Fruit fly (Drosophila melanogaster) whole organism, wandering third instar larva: Measurements from ENCODE around the gene CG34176.

Source experiments
- CG32264 ChIP-seq: fragments of 200-800 bp; sonication (Bioruptor generic); optimal IDR thresholded peaks from 2 replicates; lab custom pipeline; 2016; ENCODE audit warnings: missing biosample characterization, missing genetic modification characterization
- CG9705 ChIP-seq: fragments of 200-800 bp; sonication (Bioruptor generic); optimal IDR thresholded peaks from 2 replicates; lab custom pipeline; 2018; ENCODE audit warnings: missing biosample characterization, mild to moderate bottlenecking, missing genetic modification characterization
- CrebA ChIP-seq: fragments of 200-800 bp; sonication (Bioruptor generic); optimal IDR thresholded peaks from 2 replicates; lab custom pipeline; 2016; ENCODE audit warnings: missing biosample characterization, mild to moderate bottlenecking, missing genetic modification characterization, borderline replicate concordance
- Dfd ChIP-seq: fragments of >200 bp; optimal IDR thresholded peaks from 2 replicates; lab custom pipeline; 2017; ENCODE audit warnings: missing biosample characterization, missing genetic modification characterization
- GATAd ChIP-seq: sonication (Bioruptor generic); optimal IDR thresholded peaks from 2 replicates; lab custom pipeline; 2016; ENCODE audit warnings: missing biosample characterization, missing genetic modification characterization
- HLH106 ChIP-seq: fragments of 200-800 bp; optimal IDR thresholded peaks from 3 replicates; lab custom pipeline; 2019; ENCODE audit warnings: missing biosample characterization, mild to moderate bottlenecking, missing genetic modification characterization, moderate library complexity
- Hnf4 ChIP-seq: fragments of 200-800 bp; sonication (Bioruptor generic); optimal IDR thresholded peaks from 2 replicates; lab custom pipeline; 2016; ENCODE audit warnings: missing biosample characterization, mild to moderate bottlenecking, missing genetic modification characterization
- Hr83 ChIP-seq: fragments of 200-300 bp; sonication (Bioruptor generic); optimal IDR thresholded peaks from 2 replicates; lab custom pipeline; 2016; ENCODE audit warnings: missing biosample characterization, mild to moderate bottlenecking, missing genetic modification characterization, moderate library complexity; ENCODE audit not compliant: poor library complexity, severe bottlenecking
- Jra ChIP-seq: sonication (Bioruptor generic); optimal IDR thresholded peaks from 2 replicates; lab custom pipeline; 2016; ENCODE audit warnings: missing biosample characterization, missing genetic modification characterization
- Mio ChIP-seq: sonication (Bioruptor generic); optimal IDR thresholded peaks from 2 replicates; lab custom pipeline; 2016; ENCODE audit warnings: missing biosample characterization, missing genetic modification characterization
- N ChIP-seq: fragments of >200 bp; optimal IDR thresholded peaks from 2 replicates; lab custom pipeline; 2018; ENCODE audit warnings: missing biosample characterization, missing external identifiers, missing genetic modification characterization
- OdsH ChIP-seq: fragments of 200-800 bp; sonication (Bioruptor generic); optimal IDR thresholded peaks from 2 replicates; lab custom pipeline; 2016; ENCODE audit warnings: missing biosample characterization, mild to moderate bottlenecking, missing genetic modification characterization
- Rel ChIP-seq, 2 experiments: fragments of 200-800 bp; sonication (Bioruptor generic) in 1 of 2; optimal IDR thresholded peaks; 2 replicates in 1 of 2; 3 replicates in 1 of 2; lab custom pipeline; 2016 to 2019; ENCODE audit warnings: mild to moderate bottlenecking in 2 of 2, missing biosample characterization in 2 of 2, missing genetic modification characterization in 2 of 2, moderate library complexity in 1 of 2
- Sp1 ChIP-seq: fragments of 200-800 bp; sonication (Bioruptor generic); optimal IDR thresholded peaks from 3 replicates; lab custom pipeline; 2019; ENCODE audit warnings: missing biosample characterization, mild to moderate bottlenecking, missing genetic modification characterization, moderate library complexity
- br ChIP-seq: fragments of 200-800 bp; sonication (Bioruptor generic); optimal IDR thresholded peaks from 2 replicates; lab custom pipeline; 2016; ENCODE audit warnings: missing biosample characterization, missing genetic modification characterization
- brk ChIP-seq: fragments of 200-800 bp; sonication (Bioruptor generic); optimal IDR thresholded peaks from 2 replicates; lab custom pipeline; 2016; ENCODE audit warnings: missing biosample characterization, mild to moderate bottlenecking, missing genetic modification characterization
- dl ChIP-seq, 2 experiments: fragments of 175-275, 200-275 bp in 1 of 2; fragments of 200-275 bp in 1 of 2; sonication (Bioruptor generic); optimal IDR thresholded peaks; lab custom pipeline; 2018; ENCODE audit warnings: mild to moderate bottlenecking in 2 of 2, missing biosample characterization in 2 of 2, missing genetic modification characterization in 2 of 2, moderate library complexity in 2 of 2; ENCODE audit not compliant: partially characterized antibody in 2 of 2, insufficient read depth in 1 of 2
- dmrt93B ChIP-seq: fragments of 200-800 bp; sonication (Bioruptor generic); optimal IDR thresholded peaks from 2 replicates; lab custom pipeline; 2018; ENCODE audit warnings: missing biosample characterization, mild to moderate bottlenecking, missing genetic modification characterization
- dsf ChIP-seq: sonication (Bioruptor generic); optimal IDR thresholded peaks from 2 replicates; lab custom pipeline; 2016; ENCODE audit warnings: missing biosample characterization, missing genetic modification characterization, borderline replicate concordance
- ey ChIP-seq: fragments of 200-800 bp; sonication (Bioruptor generic); optimal IDR thresholded peaks from 2 replicates; lab custom pipeline; 2016; ENCODE audit warnings: missing biosample characterization, missing genetic modification characterization
- foxo ChIP-seq, 2 experiments: fragments of 200-800 bp; sonication (Bioruptor generic); optimal IDR thresholded peaks; 2 replicates in 1 of 2; 3 replicates in 1 of 2; lab custom pipeline; 2016 to 2017; ENCODE audit warnings: missing biosample characterization in 2 of 2, missing genetic modification characterization in 2 of 2
- fru ChIP-seq: fragments of 200-800 bp; sonication (Bioruptor generic); optimal IDR thresholded peaks from 3 replicates; lab custom pipeline; 2016; ENCODE audit warnings: missing biosample characterization, mild to moderate bottlenecking, missing genetic modification characterization
- h ChIP-seq: fragments of 200-800 bp; sonication (Bioruptor generic); optimal IDR thresholded peaks from 3 replicates; lab custom pipeline; 2016; ENCODE audit warnings: missing biosample characterization, mild to moderate bottlenecking, missing genetic modification characterization
- jim ChIP-seq: fragments of 175-275, 200-325 bp; sonication (Bioruptor generic); optimal IDR thresholded peaks from 2 replicates; lab custom pipeline; 2016; ENCODE audit warnings: missing biosample characterization, mild to moderate bottlenecking, missing genetic modification characterization
- lola ChIP-seq: fragments of >200 bp; optimal IDR thresholded peaks from 2 replicates; lab custom pipeline; 2017; ENCODE audit warnings: missing biosample characterization, missing genetic modification characterization
- psq ChIP-seq: fragments of 200-800 bp; sonication (Bioruptor generic); optimal IDR thresholded peaks from 3 replicates; lab custom pipeline; 2017; ENCODE audit warnings: missing biosample characterization, mild to moderate bottlenecking, missing genetic modification characterization, moderate library complexity
- rgr ChIP-seq: fragments of 200-800 bp; sonication (Bioruptor generic); optimal IDR thresholded peaks from 3 replicates; lab custom pipeline; 2016; ENCODE audit warnings: missing biosample characterization, mild to moderate bottlenecking, missing genetic modification characterization
- sage ChIP-seq: fragments of 200-800 bp; sonication (Bioruptor generic); optimal IDR thresholded peaks from 2 replicates; lab custom pipeline; 2016; ENCODE audit warnings: missing biosample characterization, mild to moderate bottlenecking, missing genetic modification characterization
- tai ChIP-seq: sonication (Bioruptor generic); optimal IDR thresholded peaks from 2 replicates; lab custom pipeline; 2016; ENCODE audit warnings: missing biosample characterization, missing genetic modification characterization
- usp ChIP-seq: fragments of >200 bp; optimal IDR thresholded peaks from 2 replicates; lab custom pipeline; 2017; ENCODE audit warnings: missing biosample characterization, missing genetic modification characterization

Gene CG34176

DNA sequence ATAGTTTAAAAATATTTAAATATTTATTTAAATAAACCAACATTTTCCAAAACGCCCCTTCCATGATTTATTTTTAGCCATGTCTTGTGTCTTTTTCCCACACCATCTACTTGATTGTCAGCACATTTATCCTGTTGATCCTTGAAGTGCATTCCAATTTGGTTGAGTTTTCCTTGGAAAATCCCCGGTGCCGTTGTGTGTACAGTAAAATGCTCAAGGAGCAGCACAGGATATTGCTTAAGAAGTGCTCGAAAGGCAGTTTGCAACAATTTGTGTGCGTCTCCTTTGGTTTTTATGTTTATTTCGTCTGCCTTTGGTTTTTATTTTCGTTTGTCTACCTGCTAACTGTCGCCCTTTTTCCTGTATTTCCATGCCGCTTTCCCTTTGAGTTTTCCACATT, 30.4 kb downstream of the CG34176 start:
- TF ChIP-seq sage (GFP tag; lab: Kevin White, UChicago), result no peak
- no peak for TF ChIP-seq h (GFP tag; lab: Kevin White, UChicago)
- no peak for TF ChIP-seq foxo (GFP tag; optimal IDR thresholded peaks at IDR 0.05; lab: Kevin White, UChicago)
- TF ChIP-seq lola (GFP tag; lab: Kevin White, UChicago), result no peak
- no peak for TF ChIP-seq ey (GFP tag; lab: Kevin White, UChicago)
- TF ChIP-seq OdsH, result no peak
- TF ChIP-seq fru (GFP tag; lab: Kevin White, UChicago), result no peak
- no peak for TF ChIP-seq Hnf4 (GFP tag; lab: Kevin White, UChicago)
- TF ChIP-seq jim (GFP tag; lab: Kevin White, UChicago), result no peak
- no peak for TF ChIP-seq usp (GFP tag; lab: Kevin White, UChicago)
- no peak for TF ChIP-seq CG9705 (GFP tag; lab: Kevin White, UChicago)
- no peak for TF ChIP-seq Mio (GFP tag; lab: Kevin White, UChicago)

DNA sequence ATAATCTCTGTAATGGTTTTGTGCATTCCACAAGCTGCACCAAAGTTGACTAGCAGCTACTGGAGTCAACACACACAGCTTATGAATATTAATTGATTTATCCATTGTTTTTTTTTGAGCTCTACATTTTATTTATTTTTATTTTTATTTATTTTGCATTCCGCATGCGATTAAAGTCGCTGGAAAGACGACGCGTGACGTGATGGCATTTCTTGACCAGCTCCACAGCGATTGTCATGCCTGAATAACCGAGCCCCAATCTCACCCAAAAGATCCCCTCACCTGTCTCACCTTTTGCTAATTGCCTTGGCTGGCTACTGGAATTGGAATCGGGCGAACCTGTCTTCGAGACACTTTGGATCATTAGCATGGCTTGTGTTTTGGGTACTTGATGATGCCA, 32.4 kb downstream of the CG34176 start:
- TF ChIP-seq brk (GFP tag; lab: Kevin White, UChicago) (no peak), Sp1 (GFP tag; lab: Kevin White, UChicago) (no peak), lola (GFP tag; lab: Kevin White, UChicago) (no peak), sage (GFP tag; lab: Kevin White, UChicago) (no peak), Dfd (GFP tag; lab: Kevin White, UChicago) (no peak), dmrt93B (no peak), CrebA (GFP tag; lab: Kevin White, UChicago) (no peak), dl (GFP tag; optimal IDR thresholded peaks at IDR 0.05; lab: Kevin White, UChicago; ENCODE audit: insufficient read depth in 1 of 2, partially characterized antibody in 2 of 2) (no peak), tai (no peak), CG32264 (GFP tag; lab: Kevin White, UChicago) (no peak), Hr83 (GFP tag; lab: Kevin White, UChicago) (no peak), h (GFP tag; lab: Kevin White, UChicago) (no peak), GATAd (no peak), CG9705 (GFP tag; lab: Kevin White, UChicago) (no peak), foxo (GFP tag; optimal IDR thresholded peaks at IDR 0.05; lab: Kevin White, UChicago) (no peak), rgr (GFP tag; lab: Kevin White, UChicago) (no peak)

DNA sequence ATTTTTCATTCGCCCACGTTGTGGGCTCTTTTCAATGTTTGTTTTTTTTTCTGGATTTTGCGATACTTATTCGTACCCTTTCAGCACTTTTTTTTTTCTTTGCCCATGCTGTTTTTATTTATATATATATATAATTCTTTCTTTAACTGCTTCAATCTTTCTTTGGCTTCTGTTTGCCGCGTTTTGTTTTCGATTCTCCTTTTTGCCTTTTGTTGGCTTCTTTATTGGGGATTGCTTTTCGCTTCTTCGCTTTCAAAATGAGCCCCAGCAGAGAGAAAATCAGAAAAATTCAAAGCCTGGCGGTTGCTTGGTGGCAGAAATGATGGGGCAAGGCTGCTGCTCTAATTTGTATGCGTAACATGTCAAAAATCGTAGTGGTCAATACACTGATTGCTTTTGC, 33.1 kb downstream of the CG34176 start:
- no peak for TF ChIP-seq Hr83 (GFP tag; lab: Kevin White, UChicago)
- peak; percentile 25 for TF ChIP-seq CrebA (GFP tag; lab: Kevin White, UChicago)
- TF ChIP-seq sage (GFP tag; lab: Kevin White, UChicago), result peak; percentile 33
- peak; percentile 91 for TF ChIP-seq psq (GFP tag; lab: Kevin White, UChicago)
- TF ChIP-seq CG32264 (GFP tag; lab: Kevin White, UChicago), result no peak

DNA sequence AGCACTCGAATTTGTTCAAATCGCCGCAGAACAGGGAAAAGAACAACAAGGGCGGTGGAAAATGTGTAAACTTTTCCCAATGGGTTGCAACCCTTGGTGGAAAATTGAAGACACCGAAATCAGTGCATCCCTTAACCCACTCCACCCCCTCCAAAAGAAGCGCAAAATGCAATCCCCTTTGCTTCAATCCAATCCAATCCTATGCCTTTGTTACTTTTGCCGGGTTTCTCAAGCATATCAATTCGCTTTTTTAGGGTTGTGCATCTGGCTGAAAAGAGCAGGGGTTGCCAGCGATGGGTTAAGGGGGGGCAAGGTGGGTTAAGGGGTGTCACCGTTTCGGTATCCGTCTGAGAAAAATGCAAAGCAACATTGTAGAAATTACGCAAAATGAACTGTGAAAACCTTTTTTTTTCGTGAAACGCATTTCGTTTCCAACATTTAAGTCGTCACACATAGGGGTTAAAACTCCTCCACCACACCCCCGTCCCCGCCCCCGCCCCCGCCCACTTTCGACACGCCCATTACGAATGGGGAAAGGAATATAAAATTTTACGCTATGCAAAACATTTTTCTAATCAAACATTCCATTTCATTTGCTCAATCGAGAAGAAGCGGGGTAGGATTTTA, 34.3 kb downstream of the CG34176 start:
- TF ChIP-seq usp (GFP tag; lab: Kevin White, UChicago) (no peak), tai (no peak), Rel (GFP tag; optimal IDR thresholded peaks at IDR 0.05; lab: Kevin White, UChicago) (no peak), Rel (tag; optimal IDR thresholded peaks at IDR 0.05; lab: Kevin White, UChicago) (no peak), ey (GFP tag; lab: Kevin White, UChicago) (no peak), OdsH (no peak), Jra (GFP tag; lab: Kevin White, UChicago) (no peak), CrebA (GFP tag; lab: Kevin White, UChicago) (no peak), Hnf4 (GFP tag; lab: Kevin White, UChicago) (no peak), h (GFP tag; lab: Kevin White, UChicago) (no peak), Hr83 (GFP tag; lab: Kevin White, UChicago) (no peak), fru (GFP tag; lab: Kevin White, UChicago) (no peak), jim (GFP tag; lab: Kevin White, UChicago) (no peak), HLH106 (no peak), dsf (GFP tag; lab: Kevin White, UChicago) (no peak), rgr (GFP tag; lab: Kevin White, UChicago) (no peak), br (GFP tag; lab: Kevin White, UChicago) (no peak), Mio (GFP tag; lab: Kevin White, UChicago) (no peak), lola (GFP tag; lab: Kevin White, UChicago) (no peak), N (GFP tag; lab: Kevin White, UChicago) (no peak)
